Fruit fly (Drosophila melanogaster): ENCODE results near the gene CG14062.

DNA sequence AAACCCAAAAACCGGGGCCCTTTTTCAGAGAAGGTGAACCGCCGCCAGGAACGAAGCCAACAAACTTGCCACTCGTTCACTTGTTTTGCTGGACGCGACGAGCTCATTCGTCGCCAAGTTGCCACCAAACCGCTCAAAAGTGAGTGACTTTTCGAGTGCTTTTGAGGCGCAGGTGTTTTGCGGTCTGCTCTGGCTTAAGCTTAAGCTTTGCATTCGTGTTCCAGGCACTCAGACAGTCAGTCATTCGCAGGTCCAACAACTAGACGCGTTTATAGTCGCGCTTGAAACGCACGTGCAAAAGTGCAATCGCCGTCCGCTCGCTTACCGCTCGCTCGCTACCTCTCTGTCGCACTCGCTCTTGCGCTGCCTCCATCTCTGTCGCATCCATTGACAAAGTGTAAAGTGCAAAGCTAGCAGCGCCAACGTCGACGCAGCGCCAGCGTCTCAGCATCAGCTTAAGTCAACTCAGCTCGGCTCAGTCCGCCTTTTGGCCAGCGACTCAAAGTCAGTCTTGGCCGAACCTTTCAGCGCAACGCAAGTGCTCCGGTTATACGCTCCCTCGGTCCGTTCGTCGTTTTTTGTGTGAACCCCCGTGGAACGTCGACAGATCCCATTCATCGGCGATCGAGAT lies 39.3 kb upstream of the CG14062 start:
- TF ChIP-seq h (GFP tag; optimal IDR thresholded peaks at IDR 0.05) (no peak), pan (optimal IDR thresholded peaks at IDR 0.05) (no peak), psq (GFP tag; optimal IDR thresholded peaks at IDR 0.05) (no peak), GATAd (GFP tag; optimal IDR thresholded peaks at IDR 0.05) (no peak)

Data from whole organism, wandering third instar larva.